Worm (Caenorhabditis elegans): ENCODE measurements around the gene htp-2.

The htp-2 gene

DNA sequence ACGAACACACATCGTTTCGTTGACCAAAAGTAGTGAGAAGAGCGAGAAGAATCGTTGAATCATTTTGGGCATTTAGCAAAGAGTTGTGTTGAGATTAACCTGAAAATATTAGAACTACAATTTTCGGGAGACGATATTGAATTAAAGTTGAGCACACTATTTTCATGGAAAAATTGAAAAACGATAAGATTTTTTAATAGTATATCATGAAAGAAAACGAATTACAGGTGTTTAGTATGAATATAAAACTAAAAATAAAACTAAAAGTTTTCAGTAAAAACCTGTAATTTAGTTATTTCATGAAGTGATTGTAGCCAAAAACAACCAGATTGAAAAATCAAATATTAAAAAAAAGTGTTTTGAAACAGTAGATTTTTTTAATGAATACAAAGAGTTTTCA lies 38.1 kb downstream of the htp-2 start, which contains the start of gene lgc-10:
TSS of gene lgc-10 (minus strand) at position 101 of the 400 bp plus-strand sequence.
- TF ChIP-seq unc-39 (tag; optimal IDR thresholded peaks at IDR 0.05) (no peak), pqm-1 (tag; optimal IDR thresholded peaks at IDR 0.05) (no peak), skn-1 (tag; optimal IDR thresholded peaks at IDR 0.05) (no peak), snpc-4 (tag; optimal IDR thresholded peaks at IDR 0.05) (no peak), R02D3.7 (tag; optimal IDR thresholded peaks at IDR 0.05) (no peak), daf-12 (tag; optimal IDR thresholded peaks at IDR 0.05) (no peak), mdl-1 (tag; optimal IDR thresholded peaks at IDR 0.05) (no peak), elt-2 (tag; optimal IDR thresholded peaks at IDR 0.05) (no peak), jun-1 (tag; optimal IDR thresholded peaks at IDR 0.05) (no peak), ZK546.5 (tag; optimal IDR thresholded peaks at IDR 0.05) (no peak), nhr-43 (tag; optimal IDR thresholded peaks at IDR 0.05; ENCODE audit: poor library complexity, severe bottlenecking) (no peak), mml-1 (tag; optimal IDR thresholded peaks at IDR 0.05) (no peak), egl-5 (tag; optimal IDR thresholded peaks at IDR 0.05) (no peak), lin-15B (tag; optimal IDR thresholded peaks at IDR 0.05) (no peak), lsy-12 (tag; optimal IDR thresholded peaks at IDR 0.05) (no peak), egl-27 (tag; optimal IDR thresholded peaks at IDR 0.05) (no peak), nfya-1 (tag; optimal IDR thresholded peaks at IDR 0.05; ENCODE audit: insufficient read depth) (no peak), nhr-12 (tag; optimal IDR thresholded peaks at IDR 0.05) (no peak)

DNA sequence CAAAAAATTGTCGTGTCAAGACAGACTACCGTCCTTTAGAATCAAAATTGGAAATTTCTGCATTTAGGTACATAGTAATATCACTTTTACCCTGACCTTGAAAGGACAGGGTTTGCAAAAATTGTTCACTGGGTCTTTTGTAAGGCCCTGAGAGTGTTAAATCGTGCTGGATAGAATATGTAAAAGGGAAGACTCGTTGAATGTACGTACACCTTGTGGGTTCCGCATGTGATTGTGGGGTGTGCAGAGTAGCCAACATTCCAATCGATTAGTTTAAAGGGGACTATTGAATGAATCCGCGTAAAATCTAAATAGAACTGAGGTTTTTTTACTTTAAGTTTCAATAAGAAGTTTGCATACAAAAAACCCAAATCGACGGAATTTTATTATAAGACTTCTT lies 41.3 kb downstream of the htp-2 start:
- TF ChIP-seq egl-5 (tag; optimal IDR thresholded peaks at IDR 0.05): no peak
- TF ChIP-seq unc-62 (GFP tag; optimal IDR thresholded peaks at IDR 0.05): no peak
- no peak for TF ChIP-seq ceh-16 (tag; optimal IDR thresholded peaks at IDR 0.05)
- no peak for TF ChIP-seq mml-1 (tag; optimal IDR thresholded peaks at IDR 0.05)
- no peak for TF ChIP-seq elt-3 (tag; optimal IDR thresholded peaks at IDR 0.05)
- TF ChIP-seq skn-1 (tag; optimal IDR thresholded peaks at IDR 0.05): no peak
- no peak for TF ChIP-seq R02D3.7 (tag; optimal IDR thresholded peaks at IDR 0.05)
- no peak for TF ChIP-seq ceh-9 (tag; optimal IDR thresholded peaks at IDR 0.05)
- TF ChIP-seq nhr-12 (tag; optimal IDR thresholded peaks at IDR 0.05): no peak
- TF ChIP-seq nhr-77 (tag; optimal IDR thresholded peaks at IDR 0.05): no peak
- TF ChIP-seq lin-39 (tag; optimal IDR thresholded peaks at IDR 0.05): no peak
- no peak for TF ChIP-seq lin-15B (tag; optimal IDR thresholded peaks at IDR 0.05)
- no peak for TF ChIP-seq ceh-82 (tag; optimal IDR thresholded peaks at IDR 0.05)
- TF ChIP-seq elt-1 (tag; optimal IDR thresholded peaks at IDR 0.05): no peak
- TF ChIP-seq hmg-11 (tag; optimal IDR thresholded peaks at IDR 0.05): no peak
- TF ChIP-seq nhr-43 (tag; optimal IDR thresholded peaks at IDR 0.05; ENCODE audit: poor library complexity, severe bottlenecking): no peak
- no peak for TF ChIP-seq ztf-11 (tag; optimal IDR thresholded peaks at IDR 0.05)
- no peak for TF ChIP-seq jun-1 (tag; optimal IDR thresholded peaks at IDR 0.05)
- TF ChIP-seq nhr-67 (tag; optimal IDR thresholded peaks at IDR 0.05): no peak

ce11 chrIV:6464005-6464404 lies 44.7 kb downstream of the htp-2 start, which contains the start of gene acr-25:
TSS of gene acr-25 (plus strand) at chrIV:6464305.
- TF ChIP-seq fos-1 (tag; optimal IDR thresholded peaks at IDR 0.05) (no peak), lsy-12 (tag; optimal IDR thresholded peaks at IDR 0.05) (no peak), nhr-25 (tag; optimal IDR thresholded peaks at IDR 0.05) (no peak), nhr-28 (tag; optimal IDR thresholded peaks at IDR 0.05) (no peak), pha-4 (tag; optimal IDR thresholded peaks at IDR 0.05) (no peak), ztf-11 (tag; optimal IDR thresholded peaks at IDR 0.05) (no peak), nhr-77 (tag; optimal IDR thresholded peaks at IDR 0.05) (no peak), nhr-23 (tag; optimal IDR thresholded peaks at IDR 0.05) (no peak), nhr-76 (tag; optimal IDR thresholded peaks at IDR 0.05) (no peak), tbx-2 (tag; optimal IDR thresholded peaks at IDR 0.05) (no peak), daf-12 (tag; optimal IDR thresholded peaks at IDR 0.05) (no peak), nhr-12 (tag; optimal IDR thresholded peaks at IDR 0.05) (no peak), ceh-82 (tag; optimal IDR thresholded peaks at IDR 0.05) (no peak)
